Worm (Caenorhabditis elegans): ENCODE data around the gene srv-19.

DNA sequence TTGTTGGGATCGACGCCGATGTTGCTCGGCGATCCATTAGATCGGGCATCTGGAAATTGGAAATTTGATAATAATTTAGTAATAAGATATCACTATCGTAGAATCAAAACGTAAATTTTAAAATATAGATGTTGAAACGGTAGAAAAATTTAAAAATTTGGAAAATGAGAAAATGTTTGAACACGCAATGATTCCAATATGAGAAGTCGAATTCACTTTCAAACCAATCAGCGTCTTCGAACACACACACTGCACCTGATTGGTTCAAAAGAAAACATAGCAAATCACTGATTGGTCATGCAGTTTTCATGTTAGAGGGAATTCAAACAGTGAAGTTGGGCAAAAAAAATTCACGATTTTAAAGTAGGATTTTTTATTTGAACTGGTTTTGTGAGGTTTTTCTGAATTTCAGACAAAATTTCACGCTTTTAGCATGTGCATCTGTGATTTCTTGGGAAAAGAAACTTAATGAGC is 29.6 kb upstream of the srv-19 start, which contains the start of gene H04M03.12:
- TF ChIP-seq sptf-2 (GFP tag; optimal IDR thresholded peaks at IDR 0.05) (no peak), F39B2.1 (GFP tag; IDR thresholded peaks at IDR 0.05) (no peak), unc-62 (GFP tag; optimal IDR thresholded peaks at IDR 0.05) (no peak), tlf-1 (GFP tag; optimal IDR thresholded peaks at IDR 0.05) (no peak), chd-7 (tag; optimal IDR thresholded peaks at IDR 0.05) (no peak), ceh-58 (GFP tag; IDR thresholded peaks at IDR 0.05) (no peak), K11D2.4 (GFP tag; IDR thresholded peaks at IDR 0.05) (no peak), nfyb-1 (GFP tag; IDR thresholded peaks at IDR 0.05) (no peak), egl-18 (GFP tag; IDR thresholded peaks at IDR 0.05) (no peak)
